Worm (Caenorhabditis elegans) whole organism, L4 larva: ENCODE measurements around the gene clhm-1.

Experiments
- F44E2.7 ChIP-seq: fragments of 200-800 bp; sonication (Bioruptor generic); IDR thresholded peaks from 2 replicates; pipeline ENCODE4 v2.1.2; 2022; ENCODE audit warnings: missing genetic modification characterization, missing compliant biosample characterization
- T20F7.1 ChIP-seq: fragments of 200-800 bp; sonication (Bioruptor generic); optimal IDR thresholded peaks from 2 replicates; lab custom pipeline; 2018; ENCODE audit warnings: mild to moderate bottlenecking, missing genetic modification characterization, missing compliant biosample characterization
- Y5F2A.4 ChIP-seq: fragments of 200-800 bp; sonication (Bioruptor generic); optimal IDR thresholded peaks from 2 replicates; lab custom pipeline; 2018; ENCODE audit warnings: mild to moderate bottlenecking, missing genetic modification characterization, missing compliant biosample characterization
- aly-2 ChIP-seq: sonication (generic microtip); optimal IDR thresholded peaks from 2 replicates; lab custom pipeline; 2018; ENCODE audit warnings: missing biosample characterization, missing genetic modification characterization
- ceh-28 ChIP-seq: fragments of 150-350 bp; optimal IDR thresholded peaks from 2 replicates; lab custom pipeline; 2014; ENCODE audit warnings: missing biosample characterization, missing genetic modification reagents, missing genetic modification characterization
- daf-12 ChIP-seq: fragments of 150-350 bp; optimal IDR thresholded peaks from 2 replicates; lab custom pipeline; 2014; ENCODE audit warnings: missing biosample characterization, missing genetic modification reagents, missing genetic modification characterization
- egl-27 ChIP-seq: sonication (generic microtip); optimal IDR thresholded peaks from 3 replicates; lab custom pipeline; 2017; ENCODE audit warnings: missing biosample characterization, missing genetic modification reagents, missing genetic modification characterization
- fkh-10 ChIP-seq: fragments of 150-350 bp; optimal IDR thresholded peaks from 2 replicates; lab custom pipeline; 2014; ENCODE audit warnings: missing biosample characterization, missing genetic modification reagents, missing genetic modification characterization
- fos-1 ChIP-seq: fragments of 150-350 bp; optimal IDR thresholded peaks from 2 replicates; lab custom pipeline; 2014; ENCODE audit warnings: missing biosample characterization, missing genetic modification characterization
- mep-1 ChIP-seq: fragments of 150-350 bp; sonication (generic microtip); optimal IDR thresholded peaks from 3 replicates; lab custom pipeline; 2014; ENCODE audit warnings: missing biosample characterization, missing genetic modification characterization
- mes-2 ChIP-seq: sonication (generic microtip); optimal IDR thresholded peaks from 2 replicates; lab custom pipeline; 2016; ENCODE audit warnings: missing genotype, mild to moderate bottlenecking, missing genetic modification characterization, missing compliant biosample characterization; ENCODE audit not compliant: poor library complexity, severe bottlenecking
- nhr-28 ChIP-seq: fragments of 150-350 bp; optimal IDR thresholded peaks from 2 replicates; lab custom pipeline; 2014; ENCODE audit warnings: missing biosample characterization, missing genetic modification characterization
- spr-3 ChIP-seq: fragments of 200-800 bp; sonication (Bioruptor generic); optimal IDR thresholded peaks from 2 replicates; lab custom pipeline; 2018; ENCODE audit warnings: mild to moderate bottlenecking, missing genetic modification characterization, missing compliant biosample characterization
- unc-39 ChIP-seq: sonication (generic microtip); optimal IDR thresholded peaks from 2 replicates; lab custom pipeline; 2017; ENCODE audit warnings: missing biosample characterization, missing genetic modification characterization

DNA sequence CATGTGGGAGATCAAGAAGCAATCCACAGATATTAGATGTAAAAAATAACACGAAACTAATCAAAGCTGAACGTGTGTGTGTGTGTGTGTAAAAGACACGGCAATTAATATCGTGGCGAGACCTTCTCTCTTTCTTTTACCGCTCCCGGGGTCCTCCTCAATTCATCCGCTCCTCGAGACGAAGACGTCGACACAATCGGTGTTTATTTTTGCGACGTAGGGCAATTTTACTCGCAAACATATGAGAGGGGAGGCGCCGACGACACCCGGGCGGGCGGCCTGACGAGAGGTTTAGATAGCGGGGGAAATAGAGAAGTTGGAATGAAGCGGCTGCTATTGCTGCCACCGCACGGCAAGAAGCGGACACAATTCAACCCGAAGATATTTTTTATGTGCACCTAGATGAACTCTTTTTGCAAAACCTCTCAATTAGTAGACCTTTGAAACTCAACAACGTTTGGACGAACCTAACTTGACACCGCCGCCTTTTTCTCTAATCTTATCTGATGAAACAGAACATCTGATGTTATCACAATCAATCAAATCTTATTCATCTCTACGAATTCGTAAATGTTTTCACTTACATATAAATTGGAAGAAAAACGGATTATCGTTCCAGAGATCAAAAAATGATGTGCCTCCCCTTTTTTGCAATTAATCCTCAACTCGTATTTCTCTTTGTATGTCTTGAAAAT lies 38.0 kb downstream of the clhm-1 start:
- TF ChIP-seq nhr-28 (tag; lab: Kevin White, UChicago) (no peak), fos-1 (tag; lab: Kevin White, UChicago) (no peak), mes-2 (tag; lab: Kevin White, UChicago) (no peak), spr-3 (GFP tag; lab: Kevin White, UChicago) (no peak), mep-1 (no peak), fkh-10 (GFP tag; lab: Kevin White, UChicago) (no peak), aly-2 (tag; lab: Kevin White, UChicago) (no peak), ceh-28 (no peak), F44E2.7 (GFP tag; lab: Robert Waterston, UW) (no peak), T20F7.1 (GFP tag; lab: Kevin White, UChicago) (no peak), Y5F2A.4 (GFP tag; lab: Kevin White, UChicago) (no peak), daf-12 (tag; lab: Kevin White, UChicago) (no peak), unc-39 (tag; lab: Kevin White, UChicago) (no peak), egl-27 (tag; lab: Kevin White, UChicago) (no peak)
